Worm (Caenorhabditis elegans) whole organism, L2 larva: ENCODE data around the gene nmgp-1.

Source experiments
- ceh-16 ChIP-seq: fragments of 150-350 bp; optimal IDR thresholded peaks from 2 replicates; lab custom pipeline; 2014; ENCODE audit warnings: missing biosample characterization, missing genetic modification characterization
- mdl-1 ChIP-seq, 2 experiments: fragments of 150-350 bp in 1 of 2; sonication (generic microtip) in 1 of 2; optimal IDR thresholded peaks; 2 replicates each; lab custom pipeline; 2017; ENCODE audit warnings: missing biosample characterization in 2 of 2, missing genetic modification characterization in 2 of 2
- nhr-77 ChIP-seq: fragments of 150-350 bp; optimal IDR thresholded peaks from 2 replicates; lab custom pipeline; 2014; ENCODE audit warnings: missing biosample characterization, missing genetic modification characterization

DNA sequence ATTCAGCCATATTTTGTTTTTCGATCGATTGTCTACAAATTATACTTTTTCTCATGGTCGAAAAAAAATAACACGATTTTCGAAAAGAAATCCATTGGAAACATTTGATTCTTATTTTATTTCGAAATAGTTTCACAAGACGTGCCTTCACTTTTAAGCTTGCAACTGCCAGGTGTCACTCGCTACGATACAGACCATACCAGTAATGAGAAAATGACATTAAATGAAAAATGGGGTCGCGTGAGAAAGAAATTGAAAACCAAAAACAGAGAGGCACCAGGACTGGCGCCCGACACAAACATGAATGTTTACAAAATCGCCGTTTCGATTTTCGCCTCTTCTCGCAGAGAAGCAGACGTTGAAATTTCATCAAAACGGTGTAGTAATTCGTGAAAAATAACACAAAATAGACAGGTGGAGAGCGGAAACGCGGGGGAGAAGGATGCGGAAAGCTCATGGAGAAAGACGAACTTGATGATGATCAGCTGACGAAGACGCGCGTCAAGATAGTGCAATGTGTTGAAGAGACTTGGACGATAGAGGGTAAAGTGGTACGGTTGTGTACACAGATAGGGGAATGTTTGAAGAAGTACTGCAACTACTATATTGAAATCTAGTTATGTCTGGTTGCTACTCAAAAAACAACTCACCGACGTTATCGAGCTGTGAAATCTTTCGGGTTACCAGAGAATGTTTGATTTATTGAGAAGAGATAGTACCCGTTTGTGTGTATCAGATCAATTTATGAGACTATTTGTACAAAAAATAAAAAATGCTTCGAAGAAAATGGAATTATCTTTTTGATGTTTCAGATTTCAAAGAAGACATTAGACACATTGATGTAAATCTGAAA lies 24.3 kb upstream of the nmgp-1 start:
- TF ChIP-seq nhr-77 (tag; lab: Kevin White, UChicago) (no peak), ceh-16 (no peak), mdl-1 (tag; optimal IDR thresholded peaks at IDR 0.05; lab: Kevin White, UChicago) (no peak)
